Worm (Caenorhabditis elegans) whole organism, mixed stage, embryonic: Measurements from ENCODE around the gene nstp-8.

Experiments
- M03D4.4 ChIP-seq: sonication (generic microtip); optimal IDR thresholded peaks from 2 replicates; lab custom pipeline; 2017; ENCODE audit warnings: mild to moderate bottlenecking, missing genetic modification characterization, missing compliant biosample characterization
- bed-3 ChIP-seq: fragments of 200-800 bp; sonication (Bioruptor generic); optimal IDR thresholded peaks from 3 replicates; lab custom pipeline; 2018; ENCODE audit warnings: mild to moderate bottlenecking, missing genetic modification characterization, moderate library complexity, missing compliant biosample characterization
- blmp-1 ChIP-seq: fragments of 150-350 bp; optimal IDR thresholded peaks from 2 replicates; lab custom pipeline; 2014; ENCODE audit warnings: missing biosample characterization, missing genetic modification characterization
- ceh-39 ChIP-seq: fragments of 150-350 bp; optimal IDR thresholded peaks from 2 replicates; lab custom pipeline; 2014; ENCODE audit warnings: missing biosample characterization, missing genetic modification characterization
- ceh-43 ChIP-seq: fragments of 200-800 bp; sonication (Bioruptor generic); optimal IDR thresholded peaks from 2 replicates; lab custom pipeline; 2018; ENCODE audit warnings: mild to moderate bottlenecking, missing genetic modification characterization, moderate library complexity, missing compliant biosample characterization
- ceh-83 ChIP-seq: fragments of 200-800 bp; sonication (Bioruptor generic); optimal IDR thresholded peaks from 2 replicates; lab custom pipeline; 2018; ENCODE audit warnings: mild to moderate bottlenecking, missing genetic modification characterization, missing compliant biosample characterization
- ces-1 ChIP-seq: fragments of 150-350 bp; optimal IDR thresholded peaks from 2 replicates; lab custom pipeline; 2014; ENCODE audit warnings: missing biosample characterization, missing genetic modification reagents, missing genetic modification characterization
- cnd-1 ChIP-seq: fragments of 200-800 bp; sonication (Bioruptor generic); optimal IDR thresholded peaks from 2 replicates; lab custom pipeline; 2018; ENCODE audit warnings: mild to moderate bottlenecking, missing genetic modification characterization, missing compliant biosample characterization
- drap-1 ChIP-seq: fragments of 200-800 bp; sonication (Bioruptor generic); optimal IDR thresholded peaks from 3 replicates; lab custom pipeline; 2018; ENCODE audit warnings: mild to moderate bottlenecking, missing genetic modification characterization, missing compliant biosample characterization
- elt-1 ChIP-seq: sonication (generic microtip); optimal IDR thresholded peaks from 2 replicates; lab custom pipeline; 2017; ENCODE audit warnings: missing genetic modification characterization, mild to moderate bottlenecking, missing compliant biosample characterization, antibody characterized with exemption, moderate library complexity, borderline replicate concordance; ENCODE audit not compliant: insufficient read depth
- elt-3 ChIP-seq: fragments of 150-350 bp; optimal IDR thresholded peaks from 2 replicates; lab custom pipeline; 2014; ENCODE audit warnings: missing biosample characterization, missing genetic modification characterization
- flh-1 ChIP-seq: fragments of 200-800 bp; sonication (Bioruptor generic); optimal IDR thresholded peaks from 2 replicates; lab custom pipeline; 2018; ENCODE audit warnings: mild to moderate bottlenecking, missing genetic modification characterization, moderate library complexity, missing compliant biosample characterization
- ham-2 ChIP-seq: fragments of 200-800 bp; sonication (Bioruptor generic); optimal IDR thresholded peaks from 2 replicates; lab custom pipeline; 2018; ENCODE audit warnings: mild to moderate bottlenecking, missing genetic modification characterization, missing compliant biosample characterization
- hlh-1 ChIP-seq: fragments of 150-350 bp; optimal IDR thresholded peaks from 2 replicates; lab custom pipeline; 2014; ENCODE audit warnings: missing biosample characterization, missing genetic modification reagents, missing genetic modification characterization
- lin-13 ChIP-seq: fragments of 150-350 bp; optimal IDR thresholded peaks from 2 replicates; lab custom pipeline; 2014; ENCODE audit warnings: missing biosample characterization, missing genetic modification characterization
- lin-32 ChIP-seq: fragments of 200-800 bp; sonication (Bioruptor generic); optimal IDR thresholded peaks from 2 replicates; lab custom pipeline; 2018; ENCODE audit warnings: mild to moderate bottlenecking, missing genetic modification characterization, missing compliant biosample characterization
- lsy-2 ChIP-seq: fragments of 150-350 bp; optimal IDR thresholded peaks from 2 replicates; lab custom pipeline; 2014; ENCODE audit warnings: missing biosample characterization, missing genetic modification characterization
- mab-5 ChIP-seq: fragments of 150-350 bp; optimal IDR thresholded peaks from 2 replicates; lab custom pipeline; 2014; ENCODE audit warnings: missing biosample characterization, missing genetic modification characterization
- mep-1 ChIP-seq: fragments of 150-350 bp; optimal IDR thresholded peaks from 2 replicates; lab custom pipeline; 2017; ENCODE audit warnings: missing biosample characterization, missing genetic modification reagents, missing genetic modification characterization, inconsistent platforms
- mls-2 ChIP-seq: sonication (generic microtip); optimal IDR thresholded peaks from 2 replicates; lab custom pipeline; 2016; ENCODE audit warnings: mild to moderate bottlenecking, missing genetic modification characterization, moderate library complexity, missing compliant biosample characterization
- nhr-2 ChIP-seq: fragments of 150-350 bp; optimal IDR thresholded peaks from 2 replicates; lab custom pipeline; 2014; ENCODE audit warnings: missing biosample characterization, missing genetic modification characterization
- nhr-237 ChIP-seq: fragments of 150-350 bp; optimal IDR thresholded peaks from 2 replicates; lab custom pipeline; 2014; ENCODE audit warnings: missing biosample characterization, missing genetic modification characterization
- nhr-28 ChIP-seq: fragments of 150-350 bp; optimal IDR thresholded peaks from 2 replicates; lab custom pipeline; 2014; ENCODE audit warnings: missing biosample characterization, missing genetic modification characterization
- nhr-76 ChIP-seq: sonication (generic microtip); optimal IDR thresholded peaks from 2 replicates; lab custom pipeline; 2017; ENCODE audit warnings: missing biosample characterization, missing genetic modification characterization
- pha-4 ChIP-seq: fragments of 150-350 bp; optimal IDR thresholded peaks from 2 replicates; lab custom pipeline; 2018; ENCODE audit warnings: missing biosample characterization, missing genetic modification reagents, missing genetic modification characterization
- sem-2 ChIP-seq: fragments of 200-800 bp; sonication (Bioruptor generic); optimal IDR thresholded peaks from 2 replicates; lab custom pipeline; 2018; ENCODE audit warnings: mild to moderate bottlenecking, missing genetic modification characterization, missing compliant biosample characterization
- sptf-1 ChIP-seq: sonication (generic microtip); optimal IDR thresholded peaks from 2 replicates; lab custom pipeline; 2017; ENCODE audit warnings: mild to moderate bottlenecking, missing genetic modification characterization, moderate library complexity, missing compliant biosample characterization
- tbx-8 ChIP-seq: fragments of 200-800 bp; sonication (Bioruptor generic); optimal IDR thresholded peaks from 2 replicates; lab custom pipeline; 2018; ENCODE audit warnings: mild to moderate bottlenecking, missing genetic modification characterization, moderate library complexity, missing compliant biosample characterization
- unc-39 ChIP-seq: fragments of 150-350 bp; optimal IDR thresholded peaks from 2 replicates; lab custom pipeline; 2014; ENCODE audit warnings: missing biosample characterization, missing genetic modification characterization
- unc-62 ChIP-seq: fragments of 150-350 bp; optimal IDR thresholded peaks from 2 replicates; lab custom pipeline; 2014; ENCODE audit warnings: missing biosample characterization, missing genetic modification reagents, missing genetic modification characterization
- ztf-11 ChIP-seq: fragments of 150-350 bp; optimal IDR thresholded peaks from 2 replicates; lab custom pipeline; 2014; ENCODE audit warnings: missing biosample characterization, missing genetic modification characterization

Gene nstp-8

ce11 chrV:2221764-2222163 is 6.3 kb downstream of the nstp-8 start, which contains the start of gene nhr-128:
nhr-128 (plus strand) TSS chrV:2222064.
- no peak for TF ChIP-seq nhr-2 (tag; lab: Kevin White, UChicago)
- TF ChIP-seq elt-1 (tag; lab: Kevin White, UChicago) = no peak
- TF ChIP-seq, all 35 proteins: peak for 0

DNA sequence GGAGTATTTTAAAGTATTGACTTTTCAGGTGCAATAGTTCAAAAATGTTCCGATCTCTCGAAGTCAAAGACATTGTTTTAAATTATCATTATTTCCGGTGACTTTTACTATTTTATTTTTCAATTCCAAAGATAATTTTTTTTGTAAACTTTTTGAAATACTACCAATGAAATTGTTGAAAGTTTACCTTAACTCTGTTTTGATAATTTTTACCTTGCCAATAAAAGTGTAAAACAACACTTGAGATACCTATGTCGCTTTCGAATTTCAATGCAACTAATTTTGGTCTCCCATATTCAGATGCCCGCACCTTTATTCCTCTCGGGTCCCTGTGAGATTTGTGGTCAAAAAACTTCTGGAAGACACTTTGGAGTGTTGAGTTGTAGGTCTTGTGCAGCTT is 9.7 kb downstream of the nstp-8 start, which contains the start of gene nhr-103:
Gene nhr-103, plus strand, starts transcription at position 301 of the 400 bp plus-strand sequence.
- no peak for TF ChIP-seq nhr-76
- no peak for TF ChIP-seq mls-2 (tag; lab: Kevin White, UChicago)
- no peak for TF ChIP-seq elt-1 (tag; lab: Kevin White, UChicago)
- TF ChIP-seq mab-5 (tag; lab: Kevin White, UChicago) = no peak
- no peak for TF ChIP-seq ceh-39 (tag; lab: Kevin White, UChicago)
- no peak for TF ChIP-seq unc-62 (GFP tag; lab: Kevin White, UChicago)
- TF ChIP-seq sptf-1 (tag; lab: Kevin White, UChicago) = no peak
- TF ChIP-seq unc-39 (tag; lab: Kevin White, UChicago) = no peak
- TF ChIP-seq nhr-237 (tag; lab: Kevin White, UChicago) = no peak
- no peak for TF ChIP-seq ceh-43
- TF ChIP-seq blmp-1 = no peak
- no peak for TF ChIP-seq pha-4 (tag; lab: Kevin White, UChicago)
- no peak for TF ChIP-seq lin-13 (tag; lab: Kevin White, UChicago)

ce11 chrV:2226903-2227302 is 11.5 kb downstream of the nstp-8 start, which contains the start of gene nhr-18:
nhr-18 (plus strand) TSS chrV:2227203.
- TF ChIP-seq lsy-2 (tag; lab: Kevin White, UChicago) = no peak
- TF ChIP-seq ces-1 (GFP tag; lab: Kevin White, UChicago) = no peak
- TF ChIP-seq lin-13 (tag; lab: Kevin White, UChicago) = no peak
- no peak for TF ChIP-seq cnd-1 (tag; lab: Kevin White, UChicago)
- no peak for TF ChIP-seq ztf-11 (tag; lab: Kevin White, UChicago)
- no peak for TF ChIP-seq tbx-8
- TF ChIP-seq ceh-83 (GFP tag; lab: Kevin White, UChicago) = no peak
- no peak for TF ChIP-seq ceh-39 (tag; lab: Kevin White, UChicago)
- no peak for TF ChIP-seq ceh-43
- no peak for TF ChIP-seq drap-1
- TF ChIP-seq nhr-237 (tag; lab: Kevin White, UChicago) = no peak

ce11 chrV:2228781-2229180 is 13.3 kb downstream of the nstp-8 start, which contains the start of gene nhr-126:
nhr-126 (plus strand) TSS chrV:2229081.
- no peak for TF ChIP-seq nhr-28
- TF ChIP-seq ham-2 (GFP tag; lab: Kevin White, UChicago) = no peak

- TF ChIP-seq M03D4.4 (tag; lab: Kevin White, UChicago) (no peak), nhr-76 (no peak), bed-3 (GFP tag; lab: Kevin White, UChicago) (no peak), ces-1 (GFP tag; lab: Kevin White, UChicago) (no peak), mep-1 (tag; lab: Kevin White, UChicago) (no peak)
- TF ChIP-seq, all 35 proteins: peak for 0
Observed at ce11 chrV:2230912-2231311, 15.5 kb downstream of the nstp-8 start, which contains the start of gene nhr-134. nhr-134 (plus strand) TSS chrV:2231223.

DNA sequence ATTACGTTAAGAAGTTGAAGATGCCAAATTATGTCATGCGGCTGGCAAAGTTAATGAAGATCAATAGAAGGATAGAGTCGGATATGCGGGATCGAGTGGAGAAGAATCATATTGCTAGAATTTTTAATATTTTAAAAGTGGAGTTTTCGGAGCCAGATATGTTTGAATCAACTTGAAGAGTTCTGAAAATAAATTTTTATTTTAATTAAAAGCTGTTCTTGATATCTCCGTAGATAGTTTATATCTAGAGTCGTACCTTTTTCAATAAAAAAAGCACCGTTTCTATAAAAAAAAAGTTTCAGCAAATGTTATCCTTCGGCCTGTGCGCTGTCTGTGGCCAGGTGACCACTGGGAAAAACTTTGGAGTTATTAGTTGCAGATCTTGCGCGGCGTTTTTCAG is 17.7 kb downstream of the nstp-8 start, which contains the start of gene nhr-96:
Gene nhr-96, plus strand, starts transcription at position 301 of the 400 bp plus-strand sequence.
- TF ChIP-seq nhr-76 (no peak), unc-39 (tag; lab: Kevin White, UChicago) (no peak), lsy-2 (tag; lab: Kevin White, UChicago) (no peak), lin-32 (GFP tag; lab: Kevin White, UChicago) (no peak), bed-3 (GFP tag; lab: Kevin White, UChicago) (no peak), nhr-2 (tag; lab: Kevin White, UChicago) (no peak)
- TF ChIP-seq, all 35 proteins: peak for 0

- TF ChIP-seq nhr-76 (no peak), hlh-1 (tag; lab: Kevin White, UChicago) (no peak), bed-3 (GFP tag; lab: Kevin White, UChicago) (no peak), flh-1 (GFP tag; lab: Kevin White, UChicago) (no peak), sem-2 (GFP tag; lab: Kevin White, UChicago) (no peak), nhr-237 (tag; lab: Kevin White, UChicago) (no peak), mls-2 (tag; lab: Kevin White, UChicago) (no peak), ces-1 (GFP tag; lab: Kevin White, UChicago) (no peak), elt-3 (tag; lab: Kevin White, UChicago) (no peak)
- TF ChIP-seq, all 35 proteins: peak for 0
Observed at ce11 chrV:2235848-2236247, 20.4 kb downstream of the nstp-8 start, which contains the start of gene cyp-33C4. cyp-33C4 (plus strand) TSS chrV:2236140.
